Fruit fly (Drosophila melanogaster): Measurements from ENCODE around the gene CG34450.

The CG34450 gene

dm6 chrX:9330387-9330786 lies at the start of gene CG34450:
TSS of gene CG34450 (minus strand) at chrX:9330487.
- TF ChIP-seq insv (optimal IDR thresholded peaks at IDR 0.05) (no peak), Sin3A (optimal IDR thresholded peaks at IDR 0.05) (no peak), psq (optimal IDR thresholded peaks at IDR 0.05) (no peak), Myc (optimal IDR thresholded peaks at IDR 0.05) (no peak), h (optimal IDR thresholded peaks at IDR 0.05) (no peak), ttk (optimal IDR thresholded peaks at IDR 0.05) (no peak)

DNA sequence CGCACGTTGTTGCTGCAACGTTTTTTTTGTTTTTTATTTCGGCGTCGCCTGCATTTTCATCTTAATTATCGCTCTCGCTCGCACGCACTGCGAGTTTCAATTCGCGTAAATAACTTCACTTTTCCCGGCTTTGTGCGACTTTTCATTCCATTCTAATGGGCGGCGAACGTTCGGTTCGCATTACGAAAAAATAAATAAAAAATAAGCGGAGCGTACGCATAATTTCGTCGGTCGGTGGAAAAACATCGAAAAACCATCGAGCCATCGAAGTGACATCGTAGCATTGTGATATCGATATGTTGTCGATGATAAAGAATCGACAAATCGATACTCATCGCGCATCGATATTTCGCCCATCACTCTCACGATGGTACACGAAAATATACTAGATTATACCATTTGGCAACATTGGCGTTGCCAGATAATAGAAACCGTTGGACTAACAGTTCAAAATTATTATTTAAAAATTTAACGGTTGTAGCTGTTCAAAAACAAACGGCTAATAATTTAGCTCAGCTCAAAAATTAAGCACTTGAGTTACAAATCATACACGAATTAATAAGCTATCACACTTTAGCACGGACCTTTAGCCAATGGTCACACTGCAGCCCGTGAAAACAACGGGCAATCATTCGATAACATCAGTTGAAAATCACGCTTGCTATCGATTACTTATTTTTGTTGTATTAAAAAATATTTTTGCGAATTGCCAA lies 25.9 kb upstream of the CG34450 start, which contains the start of the genes Zdhhc8 and BCL7-like:
Gene Zdhhc8, minus strand, starts transcription at position 232 of the 713 bp plus-strand sequence.
Gene BCL7-like, plus strand, starts transcription at position 639 of the 713 bp plus-strand sequence.
- TF ChIP-seq insv (optimal IDR thresholded peaks at IDR 0.05) (no peak), psq (optimal IDR thresholded peaks at IDR 0.05) (no peak), ttk (optimal IDR thresholded peaks at IDR 0.05) (no peak), Myc (optimal IDR thresholded peaks at IDR 0.05) (no peak), h (optimal IDR thresholded peaks at IDR 0.05) (no peak), Sin3A (optimal IDR thresholded peaks at IDR 0.05) (no peak)

DNA sequence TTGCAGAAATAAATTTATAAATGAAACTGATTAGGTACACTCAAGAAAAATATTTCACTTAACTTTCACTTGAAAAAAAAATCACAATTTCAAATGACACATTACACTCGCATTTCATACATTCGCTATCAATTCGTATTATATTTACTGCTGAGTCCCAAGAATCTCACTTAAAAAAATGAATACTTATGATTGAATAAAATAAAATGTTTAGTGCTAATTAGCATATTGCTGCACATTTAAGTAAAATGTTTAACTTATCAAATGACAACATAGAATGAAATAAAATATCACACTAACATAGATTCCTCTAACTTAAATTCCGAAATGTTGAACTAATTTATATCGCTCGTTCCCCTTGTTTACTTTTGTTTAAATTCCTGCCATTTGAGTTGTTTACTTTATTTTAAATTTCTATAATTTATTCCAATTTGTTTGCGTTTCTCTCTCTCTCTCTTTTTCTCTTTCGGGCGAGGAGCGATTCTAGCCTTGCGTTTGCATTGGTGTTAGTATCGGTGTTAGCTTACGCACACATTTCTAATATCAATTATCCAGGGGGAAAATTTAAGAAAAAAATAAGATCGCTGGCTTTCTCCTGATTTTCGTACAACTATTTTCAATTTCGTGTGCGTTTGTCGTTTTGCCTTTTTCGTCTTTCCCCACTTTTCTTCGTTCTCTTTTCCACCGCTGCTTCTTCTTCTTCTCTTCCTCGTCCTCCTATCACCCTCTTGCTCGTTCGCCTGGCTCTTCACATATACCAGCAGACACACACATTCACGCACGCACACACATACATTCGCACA lies 25.1 kb upstream of the CG34450 start:
- no peak for TF ChIP-seq h (optimal IDR thresholded peaks at IDR 0.05)
- TF ChIP-seq ttk (optimal IDR thresholded peaks at IDR 0.05) = no peak
- TF ChIP-seq Sin3A (optimal IDR thresholded peaks at IDR 0.05) = no peak
- no peak for TF ChIP-seq psq (optimal IDR thresholded peaks at IDR 0.05)
- TF ChIP-seq insv (optimal IDR thresholded peaks at IDR 0.05) = no peak
- no peak for TF ChIP-seq Myc (optimal IDR thresholded peaks at IDR 0.05)

- TF ChIP-seq Myc (optimal IDR thresholded peaks at IDR 0.05) = no peak
- TF ChIP-seq h (optimal IDR thresholded peaks at IDR 0.05) = no peak
- no peak for TF ChIP-seq Sin3A (optimal IDR thresholded peaks at IDR 0.05)
- TF ChIP-seq psq (optimal IDR thresholded peaks at IDR 0.05) = no peak
- TF ChIP-seq insv (optimal IDR thresholded peaks at IDR 0.05) = no peak
- no peak for TF ChIP-seq ttk (optimal IDR thresholded peaks at IDR 0.05)
Measured at dm6 chrX:9354773-9355172, 24.5 kb upstream of the CG34450 start.

- TF ChIP-seq insv (optimal IDR thresholded peaks at IDR 0.05) (no peak), h (optimal IDR thresholded peaks at IDR 0.05) (no peak), ttk (optimal IDR thresholded peaks at IDR 0.05) (no peak), Myc (optimal IDR thresholded peaks at IDR 0.05) (no peak), Sin3A (optimal IDR thresholded peaks at IDR 0.05) (no peak), psq (optimal IDR thresholded peaks at IDR 0.05) (no peak)
Measured at dm6 chrX:9352112-9353096, 22.1 kb upstream of the CG34450 start.

DNA sequence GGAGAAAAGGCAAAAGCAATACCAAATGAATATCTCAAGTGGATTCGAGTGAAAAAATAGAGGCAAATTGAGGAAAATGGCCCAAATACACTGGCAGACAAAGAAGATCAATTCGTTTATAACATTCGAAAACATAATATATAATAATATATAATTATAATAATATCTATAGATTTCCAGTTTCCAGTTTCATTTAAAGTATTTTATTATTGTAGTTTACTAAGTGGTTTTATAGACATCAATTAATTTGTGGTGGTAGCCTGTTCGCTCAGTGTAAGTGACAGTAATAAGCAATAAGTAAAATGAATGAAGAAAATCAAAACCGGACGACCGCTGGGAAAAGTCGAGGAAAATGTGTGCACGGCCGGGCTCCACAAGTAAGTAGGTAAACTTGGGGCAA lies 20.0 kb upstream of the CG34450 start:
- TF ChIP-seq Myc (optimal IDR thresholded peaks at IDR 0.05) (no peak), Sin3A (optimal IDR thresholded peaks at IDR 0.05) (no peak), psq (optimal IDR thresholded peaks at IDR 0.05) (no peak), ttk (optimal IDR thresholded peaks at IDR 0.05) (no peak), insv (optimal IDR thresholded peaks at IDR 0.05) (no peak), h (optimal IDR thresholded peaks at IDR 0.05) (no peak)

DNA sequence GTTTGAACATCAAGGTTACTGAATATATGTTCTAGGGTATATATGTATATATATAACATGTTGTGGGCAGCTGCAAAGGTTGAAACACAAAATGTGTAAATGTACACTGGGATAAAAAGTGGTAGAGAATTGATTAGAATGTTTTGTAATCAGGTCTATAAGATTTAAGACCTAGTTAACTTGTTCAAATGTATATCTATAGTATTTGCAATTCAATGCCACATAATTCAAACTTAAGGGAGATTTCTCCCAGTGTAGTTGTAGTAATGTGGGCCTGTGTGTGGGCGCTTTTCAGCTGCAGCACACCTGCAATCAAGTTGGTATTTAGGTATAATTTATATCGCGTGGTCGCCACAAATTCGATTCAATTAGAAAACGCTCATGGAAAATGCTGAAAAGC lies 18.9 kb upstream of the CG34450 start:
- TF ChIP-seq Myc (optimal IDR thresholded peaks at IDR 0.05) (no peak), h (optimal IDR thresholded peaks at IDR 0.05) (no peak), insv (optimal IDR thresholded peaks at IDR 0.05) (no peak), ttk (optimal IDR thresholded peaks at IDR 0.05) (no peak), Sin3A (optimal IDR thresholded peaks at IDR 0.05) (no peak), psq (optimal IDR thresholded peaks at IDR 0.05) (no peak)

dm6 chrX:9347767-9348166 lies 17.5 kb upstream of the CG34450 start:
- TF ChIP-seq h (optimal IDR thresholded peaks at IDR 0.05) (no peak), Sin3A (optimal IDR thresholded peaks at IDR 0.05) (no peak), ttk (optimal IDR thresholded peaks at IDR 0.05) (no peak), psq (optimal IDR thresholded peaks at IDR 0.05) (no peak), Myc (optimal IDR thresholded peaks at IDR 0.05) (no peak), insv (optimal IDR thresholded peaks at IDR 0.05) (no peak)

dm6 chrX:9345522-9345921 lies 15.2 kb upstream of the CG34450 start:
- no peak for TF ChIP-seq Myc (optimal IDR thresholded peaks at IDR 0.05)
- TF ChIP-seq h (optimal IDR thresholded peaks at IDR 0.05) = no peak
- TF ChIP-seq insv (optimal IDR thresholded peaks at IDR 0.05) = no peak
- no peak for TF ChIP-seq Sin3A (optimal IDR thresholded peaks at IDR 0.05)
- TF ChIP-seq psq (optimal IDR thresholded peaks at IDR 0.05) = no peak
- no peak for TF ChIP-seq ttk (optimal IDR thresholded peaks at IDR 0.05)

dm6 chrX:9344482-9345106 lies 14.3 kb upstream of the CG34450 start:
- TF ChIP-seq insv (optimal IDR thresholded peaks at IDR 0.05) = no peak
- no peak for TF ChIP-seq ttk (optimal IDR thresholded peaks at IDR 0.05)
- no peak for TF ChIP-seq Sin3A (optimal IDR thresholded peaks at IDR 0.05)
- TF ChIP-seq h (optimal IDR thresholded peaks at IDR 0.05) = no peak
- no peak for TF ChIP-seq Myc (optimal IDR thresholded peaks at IDR 0.05)
- TF ChIP-seq psq (optimal IDR thresholded peaks at IDR 0.05) = no peak
